Fruit fly (Drosophila melanogaster) whole organism, adult: ENCODE data around the gene Bdbt.
A peak's percentile ranks its signal among the peaks of the same experiment; 100 is the strongest.

Experiments used
- CG11617 ChIP-seq: fragments of 200-800 bp; sonication (Bioruptor generic); optimal IDR thresholded peaks from 2 replicates; lab custom pipeline; 2017; ENCODE audit warnings: mild to moderate bottlenecking, missing biosample characterization, missing genetic modification reagents, missing genetic modification characterization
- CG12768 ChIP-seq: fragments of 200-800 bp; sonication (Bioruptor generic); optimal IDR thresholded peaks from 2 replicates; lab custom pipeline; 2017; ENCODE audit warnings: missing biosample characterization, missing genetic modification characterization, mild to moderate bottlenecking, moderate library complexity, missing genetic modification reagents
- CG14711 ChIP-seq: fragments of 200-800 bp; sonication (Bioruptor generic); optimal IDR thresholded peaks from 2 replicates; lab custom pipeline; 2018; ENCODE audit warnings: missing biosample characterization, mild to moderate bottlenecking, missing genetic modification characterization, moderate library complexity
- CG1620 ChIP-seq: fragments of 200-800 bp; sonication (Bioruptor generic); optimal IDR thresholded peaks from 2 replicates; lab custom pipeline; 2016; ENCODE audit warnings: missing biosample characterization, missing genetic modification characterization
- CG33017 ChIP-seq: fragments of 200-800 bp; sonication (Bioruptor generic); optimal IDR thresholded peaks from 2 replicates; lab custom pipeline; 2018; ENCODE audit warnings: missing biosample characterization, mild to moderate bottlenecking, missing genetic modification characterization, moderate library complexity
- CG5204 ChIP-seq: fragments of 200-800 bp; sonication (Bioruptor generic); optimal IDR thresholded peaks from 2 replicates; lab custom pipeline; 2016; ENCODE audit warnings: missing biosample characterization, missing genetic modification characterization
- CG7045 ChIP-seq: fragments of 200-800 bp; sonication (Bioruptor generic); optimal IDR thresholded peaks from 2 replicates; lab custom pipeline; 2017; ENCODE audit warnings: missing biosample characterization, mild to moderate bottlenecking, missing genetic modification characterization
- CG7101 ChIP-seq: fragments of 200-800 bp; sonication (Bioruptor generic); optimal IDR thresholded peaks from 2 replicates; lab custom pipeline; 2018; ENCODE audit warnings: missing biosample characterization, mild to moderate bottlenecking, missing genetic modification characterization, moderate library complexity
- Clk ChIP-seq: fragments of 200-800 bp; sonication (Bioruptor generic); optimal IDR thresholded peaks from 2 replicates; lab custom pipeline; 2017; ENCODE audit warnings: missing biosample characterization, missing genetic modification characterization
- Crg-1 ChIP-seq: fragments of 200-800 bp; sonication (Bioruptor generic); optimal IDR thresholded peaks from 2 replicates; lab custom pipeline; 2016; ENCODE audit warnings: missing biosample characterization, missing genetic modification characterization
- Hr96 ChIP-seq: fragments of 200-800 bp; sonication (Bioruptor generic); optimal IDR thresholded peaks from 2 replicates; lab custom pipeline; 2016; ENCODE audit warnings: missing biosample characterization, missing genetic modification characterization
- Mnt ChIP-seq: fragments of 200-800 bp; sonication (Bioruptor generic); optimal IDR thresholded peaks from 2 replicates; lab custom pipeline; 2016; ENCODE audit warnings: missing biosample characterization, mild to moderate bottlenecking, missing genetic modification characterization
- bab1 ChIP-seq: fragments of 200-800 bp; sonication (Bioruptor generic); optimal IDR thresholded peaks from 3 replicates; lab custom pipeline; 2019; ENCODE audit warnings: missing biosample characterization, mild to moderate bottlenecking, missing genetic modification characterization, moderate library complexity
- cic ChIP-seq: fragments of 200-800 bp; sonication (Bioruptor generic); optimal IDR thresholded peaks from 2 replicates; lab custom pipeline; 2017; ENCODE audit warnings: missing biosample characterization, mild to moderate bottlenecking, missing genetic modification characterization, moderate library complexity
- cnc ChIP-seq, 2 experiments: fragments of >200 bp; optimal IDR thresholded peaks; 2 replicates each; lab custom pipeline; 2017
- kay ChIP-seq: fragments of 200-800 bp; sonication (Bioruptor generic); peaks from one replicate; lab custom pipeline; 2016; ENCODE audit warnings: missing biosample characterization, missing genetic modification characterization, borderline replicate concordance
- ovo ChIP-seq: fragments of 200-800 bp; sonication (Bioruptor generic); optimal IDR thresholded peaks from 2 replicates; lab custom pipeline; 2016; ENCODE audit warnings: missing biosample characterization, missing genetic modification characterization
- pad ChIP-seq: fragments of 200-800 bp; sonication (Bioruptor generic); optimal IDR thresholded peaks from 3 replicates; lab custom pipeline; 2017; ENCODE audit warnings: missing biosample characterization, missing genetic modification characterization, mild to moderate bottlenecking, moderate library complexity, missing genetic modification reagents
- tj ChIP-seq: fragments of 200-800 bp; sonication (Bioruptor generic); optimal IDR thresholded peaks from 3 replicates; lab custom pipeline; 2017; ENCODE audit warnings: missing biosample characterization, mild to moderate bottlenecking, missing genetic modification characterization, moderate library complexity
- toe ChIP-seq: fragments of 200-800 bp; sonication (Bioruptor generic); optimal IDR thresholded peaks from 2 replicates; lab custom pipeline; 2016; ENCODE audit warnings: missing biosample characterization, missing genetic modification characterization

The Bdbt gene

DNA sequence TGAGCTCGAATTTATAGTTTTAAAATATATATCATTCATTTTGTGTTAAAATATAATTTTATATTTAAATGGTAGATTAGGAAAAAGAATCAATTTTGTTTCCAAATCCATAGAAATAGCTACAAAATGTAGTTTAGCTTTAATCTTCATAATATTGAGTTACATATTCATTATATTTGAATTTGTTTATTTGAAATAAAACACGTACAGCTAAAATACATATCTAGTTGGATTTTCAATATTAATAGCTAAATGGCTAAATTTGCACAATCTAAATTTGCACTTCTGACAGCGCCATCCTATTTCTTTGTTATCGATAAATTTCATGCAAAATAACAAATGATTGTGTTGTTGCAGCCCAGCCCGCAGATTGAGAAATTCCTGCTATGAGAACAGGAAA is 15.3 kb upstream of the Bdbt start, which contains the start of gene Usp8:
Gene Usp8, plus strand, starts transcription at position 312 of the 400 bp plus-strand sequence.
- peak; percentile 22 for TF ChIP-seq CG7101
- peak; percentile 26 for TF ChIP-seq pad (GFP tag; lab: Kevin White, UChicago)
- TF ChIP-seq CG11617 (GFP tag; lab: Kevin White, UChicago): peak; percentile 66
- no peak for TF ChIP-seq Mnt (GFP tag; lab: Kevin White, UChicago)
- TF ChIP-seq bab1: peak; percentile 55
- peak; percentile 31 for TF ChIP-seq CG14711 (tag; lab: Kevin White, UChicago)
- peak; percentile 13 for TF ChIP-seq CG7045
- no peak for TF ChIP-seq CG5204

DNA sequence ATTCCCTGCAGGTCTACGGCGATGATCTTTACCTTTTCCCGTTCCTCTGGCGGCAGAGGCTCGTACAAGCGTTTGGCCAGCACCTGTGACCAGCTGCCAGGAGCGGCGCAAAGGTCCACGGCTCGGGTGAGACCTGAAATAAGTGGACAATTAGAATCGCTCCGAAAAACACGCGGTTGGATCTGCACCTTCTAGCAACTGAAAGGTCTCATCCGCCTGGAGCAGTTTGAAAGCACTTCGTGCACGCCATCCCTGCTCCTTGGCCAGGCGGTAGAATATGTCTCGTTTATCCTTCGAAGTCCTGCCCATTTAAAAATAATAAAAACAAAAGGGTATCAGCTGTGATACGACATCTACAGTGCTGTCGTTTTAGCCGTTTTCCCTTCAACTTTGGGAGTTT is 14.9 kb upstream of the Bdbt start, which contains the start of gene Trm7-34:
Gene Trm7-34, minus strand, starts transcription at position 365 of the 400 bp plus-strand sequence.
- TF ChIP-seq CG14711 (tag; lab: Kevin White, UChicago): no peak
- TF ChIP-seq Mnt (GFP tag; lab: Kevin White, UChicago): no peak
- TF ChIP-seq pad (GFP tag; lab: Kevin White, UChicago): no peak
- TF ChIP-seq CG7045: no peak
- TF ChIP-seq cic (GFP tag; lab: Kevin White, UChicago): no peak
- no peak for TF ChIP-seq bab1
- TF ChIP-seq toe: no peak
- no peak for TF ChIP-seq CG1620 (GFP tag; lab: Kevin White, UChicago)
- no peak for TF ChIP-seq cnc (optimal IDR thresholded peaks at IDR 0.05; lab: Kevin White, UChicago)
- TF ChIP-seq ovo (GFP tag; lab: Kevin White, UChicago): no peak
- no peak for TF ChIP-seq Crg-1 (GFP tag; lab: Kevin White, UChicago)

DNA sequence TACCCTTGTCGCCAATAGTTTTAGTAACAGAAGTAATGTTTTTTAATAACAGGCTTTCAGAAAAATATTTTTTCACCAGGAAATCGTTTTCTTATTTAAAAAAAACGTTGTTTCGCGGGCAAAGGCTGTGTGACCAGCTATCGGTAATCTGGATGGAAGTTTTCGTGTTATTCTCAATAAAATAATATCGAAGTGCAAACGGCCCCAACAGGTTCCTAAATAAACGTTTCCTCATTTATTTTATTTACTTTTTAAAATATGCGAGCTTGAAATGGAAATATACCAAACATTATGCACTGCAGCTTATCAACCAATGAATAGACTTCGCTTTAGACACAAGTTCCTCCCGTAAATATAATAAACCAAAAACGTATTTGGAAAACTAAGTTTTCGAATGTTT is 11.4 kb upstream of the Bdbt start, which contains the start of gene Ice2:
Gene Ice2, plus strand, starts transcription at position 167 of the 400 bp plus-strand sequence.
- TF ChIP-seq CG11617 (GFP tag; lab: Kevin White, UChicago): no peak
- no peak for TF ChIP-seq Hr96 (GFP tag; lab: Kevin White, UChicago)
- no peak for TF ChIP-seq CG7045
- peak; percentile 76 for TF ChIP-seq bab1

DNA sequence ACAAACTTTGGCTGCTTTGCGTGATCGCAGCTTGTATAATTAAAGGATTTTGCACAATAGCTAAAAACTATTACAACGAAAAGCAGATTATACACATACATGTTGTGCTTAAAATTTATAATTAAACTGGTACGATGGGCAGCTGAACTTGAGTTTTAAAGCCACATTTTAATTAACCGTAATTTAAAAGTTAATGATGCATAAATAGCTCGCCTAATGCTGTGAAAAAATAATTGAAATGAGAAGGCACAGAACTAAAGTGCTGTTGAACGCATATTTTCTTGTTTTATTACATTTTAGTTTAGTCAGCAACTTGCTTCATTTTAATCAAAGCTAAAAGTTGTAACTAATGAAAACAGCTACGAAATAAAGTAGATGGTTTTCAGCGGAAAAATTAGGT is 11.0 kb upstream of the Bdbt start, which contains the start of gene Obp93a:
Gene Obp93a, minus strand, starts transcription at position 101 of the 400 bp plus-strand sequence.
- no peak for TF ChIP-seq CG11617 (GFP tag; lab: Kevin White, UChicago)
- TF ChIP-seq CG12768 (GFP tag; lab: Kevin White, UChicago): no peak
- no peak for TF ChIP-seq pad (GFP tag; lab: Kevin White, UChicago)
- no peak for TF ChIP-seq CG33017
- TF ChIP-seq Clk (GFP tag; lab: Kevin White, UChicago): no peak
- TF ChIP-seq tj: no peak
- TF ChIP-seq cnc (optimal IDR thresholded peaks at IDR 0.05; lab: Kevin White, UChicago): no peak
- TF ChIP-seq kay: no peak
- TF ChIP-seq CG5204: no peak
- no peak for TF ChIP-seq CG1620 (GFP tag; lab: Kevin White, UChicago)
- TF ChIP-seq CG7101: no peak
- no peak for TF ChIP-seq cic (GFP tag; lab: Kevin White, UChicago)
- no peak for TF ChIP-seq CG14711 (tag; lab: Kevin White, UChicago)
- no peak for TF ChIP-seq ovo (GFP tag; lab: Kevin White, UChicago)
- TF ChIP-seq bab1: no peak

DNA sequence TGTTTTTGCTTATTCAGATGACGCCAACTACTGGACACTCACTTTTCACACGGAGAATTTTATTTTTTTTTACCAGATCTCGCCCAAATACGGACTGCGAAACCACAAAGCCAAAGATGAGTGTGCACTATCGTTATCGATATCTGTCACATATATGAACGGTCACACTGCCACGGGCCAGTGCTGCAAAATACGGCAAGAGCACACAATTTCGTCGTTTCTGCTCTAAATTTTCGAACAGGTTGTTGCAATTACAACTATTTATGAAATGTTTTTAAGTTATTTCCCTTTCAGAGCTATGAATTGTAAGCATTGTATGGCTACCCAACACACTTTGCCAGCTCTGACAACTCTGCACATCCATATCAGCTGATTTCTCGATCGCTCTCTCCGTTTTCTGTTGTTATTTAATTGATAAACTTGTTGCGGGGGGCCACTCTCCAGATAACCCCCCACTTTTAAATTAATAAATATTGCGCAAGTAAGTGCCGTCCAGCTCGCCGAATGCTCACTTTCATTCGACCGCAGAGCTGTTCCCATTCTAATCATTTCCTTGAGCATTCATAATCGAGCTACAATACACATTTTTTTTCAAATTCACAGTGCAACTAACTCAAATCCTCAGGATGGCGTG is 8.8 kb upstream of the Bdbt start, which contains the start of the genes slmb and CG5793:
Gene slmb, minus strand, starts transcription at position 134 of the 634 bp plus-strand sequence.
Gene CG5793, plus strand, starts transcription at position 222 of the 634 bp plus-strand sequence.
- TF ChIP-seq CG11617 (GFP tag; lab: Kevin White, UChicago) (peak; percentile 71), tj (peak; percentile 29), bab1 (peak; percentile 62), pad (GFP tag; lab: Kevin White, UChicago) (peak; percentile 74), cic (GFP tag; lab: Kevin White, UChicago) (peak; percentile 64), Clk (GFP tag; lab: Kevin White, UChicago) (peak; percentile 27), kay (no peak), CG12768 (GFP tag; lab: Kevin White, UChicago) (peak; percentile 20), Crg-1 (GFP tag; lab: Kevin White, UChicago) (peak; percentile 86), CG5204 (no peak), Hr96 (GFP tag; lab: Kevin White, UChicago) (no peak), CG7101 (peak; percentile 78), CG14711 (tag; lab: Kevin White, UChicago) (peak; percentile 98), ovo (GFP tag; lab: Kevin White, UChicago) (peak; percentile 67), toe (no peak), CG1620 (GFP tag; lab: Kevin White, UChicago) (peak; percentile 71), CG33017 (peak; percentile 45), cnc (optimal IDR thresholded peaks at IDR 0.05; lab: Kevin White, UChicago) (peak in 1 of 2 experiments; percentile 87), Mnt (GFP tag; lab: Kevin White, UChicago) (peak; percentile 70), CG7045 (peak; percentile 24)

DNA sequence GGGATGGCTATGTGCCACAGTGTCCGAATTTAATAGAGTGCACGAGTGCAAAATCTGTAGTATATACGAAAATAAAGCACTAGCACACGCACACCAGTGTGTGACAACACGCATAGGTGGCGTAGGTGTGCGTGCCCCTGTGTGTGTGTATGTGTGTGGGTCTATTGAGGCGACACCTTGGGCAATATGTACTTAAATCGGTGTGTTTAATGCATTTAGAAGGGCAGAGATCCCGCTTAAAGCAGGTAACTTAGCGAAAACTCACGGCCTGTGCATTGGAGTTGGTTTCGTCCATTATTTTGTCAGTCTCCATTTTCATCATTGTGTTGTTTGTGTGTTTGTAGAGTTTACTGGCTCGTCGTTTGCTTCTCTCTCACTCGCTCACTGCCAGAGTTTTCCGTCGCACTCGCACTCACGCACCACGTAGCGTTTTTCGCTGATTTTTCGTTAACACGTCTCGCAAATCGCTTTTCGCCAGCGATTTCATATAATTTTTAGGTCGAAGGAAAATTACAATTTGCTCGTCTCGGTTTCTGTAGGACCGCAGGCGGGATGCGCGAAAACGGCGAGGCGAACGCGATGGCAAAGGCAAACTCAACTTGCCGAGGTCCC is 8.1 kb upstream of the Bdbt start:
- TF ChIP-seq bab1 (peak; percentile 7), CG5204 (no peak), tj (peak; percentile 27)
